Fruit fly (Drosophila melanogaster) whole organism, adult: ENCODE results near the gene CG8119.

Experiments used
- CG11617 ChIP-seq: fragments of 200-800 bp; sonication (Bioruptor generic); optimal IDR thresholded peaks from 2 replicates; lab custom pipeline; 2017; ENCODE audit warnings: mild to moderate bottlenecking, missing biosample characterization, missing genetic modification reagents, missing genetic modification characterization
- CG12768 ChIP-seq: fragments of 200-800 bp; sonication (Bioruptor generic); optimal IDR thresholded peaks from 2 replicates; lab custom pipeline; 2017; ENCODE audit warnings: missing biosample characterization, missing genetic modification characterization, mild to moderate bottlenecking, moderate library complexity, missing genetic modification reagents
- CG14711 ChIP-seq: fragments of 200-800 bp; sonication (Bioruptor generic); optimal IDR thresholded peaks from 2 replicates; lab custom pipeline; 2018; ENCODE audit warnings: missing biosample characterization, mild to moderate bottlenecking, missing genetic modification characterization, moderate library complexity
- CG1620 ChIP-seq: fragments of 200-800 bp; sonication (Bioruptor generic); optimal IDR thresholded peaks from 2 replicates; lab custom pipeline; 2016; ENCODE audit warnings: missing biosample characterization, missing genetic modification characterization
- CG33017 ChIP-seq: fragments of 200-800 bp; sonication (Bioruptor generic); optimal IDR thresholded peaks from 2 replicates; lab custom pipeline; 2018; ENCODE audit warnings: missing biosample characterization, mild to moderate bottlenecking, missing genetic modification characterization, moderate library complexity
- CG5204 ChIP-seq: fragments of 200-800 bp; sonication (Bioruptor generic); optimal IDR thresholded peaks from 2 replicates; lab custom pipeline; 2016; ENCODE audit warnings: missing biosample characterization, missing genetic modification characterization
- CG7045 ChIP-seq: fragments of 200-800 bp; sonication (Bioruptor generic); optimal IDR thresholded peaks from 2 replicates; lab custom pipeline; 2017; ENCODE audit warnings: missing biosample characterization, mild to moderate bottlenecking, missing genetic modification characterization
- CG7101 ChIP-seq: fragments of 200-800 bp; sonication (Bioruptor generic); optimal IDR thresholded peaks from 2 replicates; lab custom pipeline; 2018; ENCODE audit warnings: missing biosample characterization, mild to moderate bottlenecking, missing genetic modification characterization, moderate library complexity
- Clk ChIP-seq: fragments of 200-800 bp; sonication (Bioruptor generic); optimal IDR thresholded peaks from 2 replicates; lab custom pipeline; 2017; ENCODE audit warnings: missing biosample characterization, missing genetic modification characterization
- Crg-1 ChIP-seq: fragments of 200-800 bp; sonication (Bioruptor generic); optimal IDR thresholded peaks from 2 replicates; lab custom pipeline; 2016; ENCODE audit warnings: missing biosample characterization, missing genetic modification characterization
- Hr96 ChIP-seq: fragments of 200-800 bp; sonication (Bioruptor generic); optimal IDR thresholded peaks from 2 replicates; lab custom pipeline; 2016; ENCODE audit warnings: missing biosample characterization, missing genetic modification characterization
- Mnt ChIP-seq: fragments of 200-800 bp; sonication (Bioruptor generic); optimal IDR thresholded peaks from 2 replicates; lab custom pipeline; 2016; ENCODE audit warnings: missing biosample characterization, mild to moderate bottlenecking, missing genetic modification characterization
- bab1 ChIP-seq: fragments of 200-800 bp; sonication (Bioruptor generic); optimal IDR thresholded peaks from 3 replicates; lab custom pipeline; 2019; ENCODE audit warnings: missing biosample characterization, mild to moderate bottlenecking, missing genetic modification characterization, moderate library complexity
- cic ChIP-seq: fragments of 200-800 bp; sonication (Bioruptor generic); optimal IDR thresholded peaks from 2 replicates; lab custom pipeline; 2017; ENCODE audit warnings: missing biosample characterization, mild to moderate bottlenecking, missing genetic modification characterization, moderate library complexity
- cnc ChIP-seq, 2 experiments: fragments of >200 bp; optimal IDR thresholded peaks; 2 replicates each; lab custom pipeline; 2017
- kay ChIP-seq: fragments of 200-800 bp; sonication (Bioruptor generic); peaks from one replicate; lab custom pipeline; 2016; ENCODE audit warnings: missing biosample characterization, missing genetic modification characterization, borderline replicate concordance
- ovo ChIP-seq: fragments of 200-800 bp; sonication (Bioruptor generic); optimal IDR thresholded peaks from 2 replicates; lab custom pipeline; 2016; ENCODE audit warnings: missing biosample characterization, missing genetic modification characterization
- pad ChIP-seq: fragments of 200-800 bp; sonication (Bioruptor generic); optimal IDR thresholded peaks from 3 replicates; lab custom pipeline; 2017; ENCODE audit warnings: missing biosample characterization, missing genetic modification characterization, mild to moderate bottlenecking, moderate library complexity, missing genetic modification reagents
- tj ChIP-seq: fragments of 200-800 bp; sonication (Bioruptor generic); optimal IDR thresholded peaks from 3 replicates; lab custom pipeline; 2017; ENCODE audit warnings: missing biosample characterization, mild to moderate bottlenecking, missing genetic modification characterization, moderate library complexity
- toe ChIP-seq: fragments of 200-800 bp; sonication (Bioruptor generic); optimal IDR thresholded peaks from 2 replicates; lab custom pipeline; 2016; ENCODE audit warnings: missing biosample characterization, missing genetic modification characterization

CG8119 gene

dm6 chrX:15709984-15710750 is 47.8 kb downstream of the CG8119 start, which contains the start of the genes CG9281 and CG15601:
CG9281 (minus strand) TSS chrX:15710539.
CG15601 (plus strand) TSS chrX:15710647.
- TF ChIP-seq ovo (GFP tag; lab: Kevin White, UChicago): peak; percentile 99
- TF ChIP-seq CG11617: peak; percentile 16
- peak; percentile 99 for TF ChIP-seq Mnt
- TF ChIP-seq toe (GFP tag; lab: Kevin White, UChicago): no peak
- no peak for TF ChIP-seq CG14711 (tag; lab: Kevin White, UChicago)
- peak; percentile 41 for TF ChIP-seq pad (GFP tag; lab: Kevin White, UChicago)
- TF ChIP-seq cic (GFP tag; lab: Kevin White, UChicago): peak; percentile 43
- peak; percentile 83 for TF ChIP-seq tj (GFP tag; lab: Kevin White, UChicago)

- peak; percentile 14 for TF ChIP-seq Mnt
- TF ChIP-seq kay (GFP tag; lab: Kevin White, UChicago): no peak
- no peak for TF ChIP-seq CG11617
These were observed 48.4 kb downstream of the CG8119 start for dm6 chrX:15710751-15711179.

dm6 chrX:15712409-15712808 is 50.0 kb downstream of the CG8119 start, which contains the start of gene HUWE1:
HUWE1 (plus strand) TSS chrX:15712628.
- TF ChIP-seq toe (GFP tag; lab: Kevin White, UChicago): no peak
- TF ChIP-seq Mnt: peak; percentile 73
- no peak for TF ChIP-seq Crg-1 (GFP tag; lab: Kevin White, UChicago)
- TF ChIP-seq CG11617: peak; percentile 60
- peak; percentile 48 for TF ChIP-seq CG1620 (GFP tag; lab: Kevin White, UChicago)
- TF ChIP-seq CG7045 (GFP tag; lab: Kevin White, UChicago): no peak
- peak; percentile 63 for TF ChIP-seq CG7101 (tag; lab: Kevin White, UChicago)
- TF ChIP-seq CG14711 (tag; lab: Kevin White, UChicago): peak; percentile 22
- TF ChIP-seq Hr96 (GFP tag; lab: Kevin White, UChicago): no peak
- no peak for TF ChIP-seq cic (GFP tag; lab: Kevin White, UChicago)
- no peak for TF ChIP-seq cnc (optimal IDR thresholded peaks at IDR 0.05; lab: Kevin White, UChicago)
- TF ChIP-seq kay (GFP tag; lab: Kevin White, UChicago): no peak
- TF ChIP-seq pad (GFP tag; lab: Kevin White, UChicago): peak; percentile 36
- peak; percentile 13 for TF ChIP-seq tj (GFP tag; lab: Kevin White, UChicago)
- no peak for TF ChIP-seq CG33017 (tag; lab: Kevin White, UChicago)
- TF ChIP-seq CG5204: no peak
- no peak for TF ChIP-seq CG12768
- no peak for TF ChIP-seq ovo (GFP tag; lab: Kevin White, UChicago)
- TF ChIP-seq bab1 (GFP tag; lab: Kevin White, UChicago): peak; percentile 59
- TF ChIP-seq Clk (GFP tag; lab: Kevin White, UChicago): no peak
